Worm (Caenorhabditis elegans) whole organism, mixed stage, embryonic: Measurements from ENCODE around the gene clec-9.
"Not testable (repeated sequence)": the region's sequence is repeated elsewhere in the genome, so short reads cannot be mapped to it uniquely, and the experiment has no call there.

Experiments
- elt-1 ChIP-seq: sonication (generic microtip); optimal IDR thresholded peaks from 2 replicates; lab custom pipeline; 2017; ENCODE audit warnings: missing genetic modification characterization, mild to moderate bottlenecking, missing compliant biosample characterization, antibody characterized with exemption, moderate library complexity, borderline replicate concordance; ENCODE audit not compliant: insufficient read depth
- flh-1 ChIP-seq: fragments of 200-800 bp; sonication (Bioruptor generic); optimal IDR thresholded peaks from 2 replicates; lab custom pipeline; 2018; ENCODE audit warnings: mild to moderate bottlenecking, missing genetic modification characterization, moderate library complexity, missing compliant biosample characterization
- lsy-2 ChIP-seq: fragments of 150-350 bp; optimal IDR thresholded peaks from 2 replicates; lab custom pipeline; 2014; ENCODE audit warnings: missing biosample characterization, missing genetic modification characterization

Gene clec-9

ce11 chrV:16660816-16661215 lies 45.6 kb downstream of the clec-9 start, which contains the start of gene Y70C5B.2:
Y70C5B.2 (minus strand) TSS chrV:16660916.
- not testable (repeated sequence) for TF ChIP-seq elt-1 (tag; lab: Kevin White, UChicago); flh-1 (GFP tag; lab: Kevin White, UChicago); lsy-2 (tag; lab: Kevin White, UChicago)
- TF ChIP-seq, all 35 proteins: peak for 0; not testable (repeated sequence) for 35
